Fruit fly (Drosophila melanogaster) whole organism, embryonic: ENCODE data around the gene CG8100.

Experiments used
- Adf1 ChIP-seq: fragments of 200-800 bp; sonication (Bioruptor generic); IDR thresholded peaks from 2 replicates; pipeline ENCODE4 v1.3.6; 2022; ENCODE audit warnings: missing biosample characterization, missing genetic modification characterization
- BEAF-32 ChIP-seq: fragments of 200-800 bp; sonication (Bioruptor generic); optimal IDR thresholded peaks from 3 replicates; lab custom pipeline; 2017; ENCODE audit warnings: missing biosample characterization, missing genetic modification characterization, mild to moderate bottlenecking, moderate library complexity, missing genetic modification reagents
- Blimp-1 ChIP-seq: fragments of 200-800 bp; sonication (Bioruptor generic); optimal IDR thresholded peaks from 3 replicates; lab custom pipeline; 2018; ENCODE audit warnings: missing biosample characterization, missing genetic modification characterization, mild to moderate bottlenecking, moderate library complexity, missing genetic modification reagents
- CG10431 ChIP-seq: fragments of 200-800 bp; sonication (Bioruptor generic); optimal IDR thresholded peaks from 3 replicates; lab custom pipeline; 2018; ENCODE audit warnings: missing biosample characterization, mild to moderate bottlenecking, missing genetic modification characterization
- CG10565 ChIP-seq: fragments of 200-800 bp; sonication (Bioruptor generic); optimal IDR thresholded peaks from 3 replicates; lab custom pipeline; 2016; ENCODE audit warnings: missing biosample characterization, mild to moderate bottlenecking, missing genetic modification characterization
- CG11560 ChIP-seq: fragments of 200-800 bp; sonication (Bioruptor generic); IDR thresholded peaks from 3 replicates; pipeline ENCODE4 v1.3.6; 2022; ENCODE audit warnings: missing biosample characterization, missing genetic modification characterization
- CG12104 ChIP-seq: fragments of 200-800 bp; sonication (Bioruptor generic); optimal IDR thresholded peaks from 3 replicates; lab custom pipeline; 2016; ENCODE audit warnings: missing biosample characterization, missing genetic modification characterization
- CG12744 ChIP-seq: fragments of 200-800 bp; sonication (Bioruptor generic); optimal IDR thresholded peaks from 2 replicates; lab custom pipeline; 2016; ENCODE audit warnings: missing biosample characterization, missing genetic modification characterization
- CG13296 ChIP-seq: fragments of 200-800 bp; sonication (Bioruptor generic); optimal IDR thresholded peaks from 3 replicates; lab custom pipeline; 2018; ENCODE audit warnings: missing biosample characterization, mild to moderate bottlenecking, missing genetic modification characterization
- CG14441 ChIP-seq: fragments of 200-800 bp; sonication (Bioruptor generic); IDR thresholded peaks from 2 replicates; pipeline ENCODE4 v1.3.6; 2022; ENCODE audit warnings: missing biosample characterization, missing genetic modification characterization
- CG16779 ChIP-seq: fragments of 200-800 bp; sonication (Bioruptor generic); IDR thresholded peaks from 2 replicates; pipeline ENCODE4 v1.3.6; 2022; ENCODE audit warnings: missing biosample characterization, missing genetic modification characterization
- CG16815 ChIP-seq: fragments of 200-800 bp; sonication (Bioruptor generic); optimal IDR thresholded peaks from 3 replicates; lab custom pipeline; 2017; ENCODE audit warnings: missing biosample characterization, mild to moderate bottlenecking, missing genetic modification characterization
- CG1792 ChIP-seq: fragments of 200-800 bp; sonication (Bioruptor generic); optimal IDR thresholded peaks from 2 replicates; lab custom pipeline; 2016; ENCODE audit warnings: missing biosample characterization, missing genetic modification characterization
- CG34224 ChIP-seq: fragments of 200-800 bp; sonication (Bioruptor generic); IDR thresholded peaks from 3 replicates; pipeline ENCODE4 v1.3.6; 2022; ENCODE audit warnings: missing biosample characterization, missing genetic modification characterization; ENCODE audit not compliant: partially characterized antibody
- CG4360 ChIP-seq: fragments of 200-800 bp; sonication (Bioruptor generic); IDR thresholded peaks from 2 replicates; pipeline ENCODE4 v1.3.6; 2022; ENCODE audit warnings: missing biosample characterization, missing genetic modification characterization
- CG6791 ChIP-seq: fragments of 200-800 bp; sonication (Bioruptor generic); IDR thresholded peaks from 3 replicates; pipeline ENCODE4 v1.3.6; 2022; ENCODE audit warnings: missing biosample characterization, missing genetic modification characterization; ENCODE audit not compliant: partially characterized antibody
- CG7271 ChIP-seq: fragments of 200-800 bp; sonication (Bioruptor generic); optimal IDR thresholded peaks from 2 replicates; lab custom pipeline; 2018; ENCODE audit warnings: missing biosample characterization, mild to moderate bottlenecking, missing genetic modification characterization, moderate library complexity
- CG7963 ChIP-seq: fragments of 200-800 bp; sonication (Bioruptor generic); IDR thresholded peaks from 3 replicates; pipeline ENCODE4 v1.3.6; 2022; ENCODE audit warnings: missing biosample characterization, missing genetic modification characterization; ENCODE audit not compliant: partially characterized antibody
- CG8089 ChIP-seq: fragments of 200-800 bp; sonication (Bioruptor generic); optimal IDR thresholded peaks from 3 replicates; lab custom pipeline; 2016; ENCODE audit warnings: missing biosample characterization, missing genetic modification characterization
- CG8359 ChIP-seq: fragments of 200-800 bp; sonication (Bioruptor generic); optimal IDR thresholded peaks from 2 replicates; lab custom pipeline; 2017; ENCODE audit warnings: missing biosample characterization, mild to moderate bottlenecking, missing genetic modification characterization, borderline replicate concordance
- CG9215 ChIP-seq: fragments of 200-800 bp; sonication (Bioruptor generic); IDR thresholded peaks from 2 replicates; pipeline ENCODE4 v1.3.6; 2022; ENCODE audit warnings: missing biosample characterization, missing genetic modification characterization
- CG9609 ChIP-seq: fragments of 200-800 bp; sonication (Bioruptor generic); optimal IDR thresholded peaks from 3 replicates; lab custom pipeline; 2016; ENCODE audit warnings: missing biosample characterization, missing genetic modification characterization
- Dek ChIP-seq: fragments of 200-800 bp; sonication (Bioruptor generic); optimal IDR thresholded peaks from 3 replicates; lab custom pipeline; 2019; ENCODE audit warnings: missing biosample characterization, mild to moderate bottlenecking, missing genetic modification characterization, moderate library complexity
- Dip3 ChIP-seq: fragments of 200-800 bp; sonication (Bioruptor generic); optimal IDR thresholded peaks from 3 replicates; lab custom pipeline; 2016; ENCODE audit warnings: missing biosample characterization, missing genetic modification characterization
- Ets65A ChIP-seq: fragments of 200-800 bp; sonication (Bioruptor generic); peaks from one replicate; lab custom pipeline; 2016; ENCODE audit warnings: missing biosample characterization, missing genetic modification characterization
- HLH54F ChIP-seq: fragments of 200-800 bp; sonication (Bioruptor generic); optimal IDR thresholded peaks from 3 replicates; lab custom pipeline; 2016; ENCODE audit warnings: missing biosample characterization, missing genetic modification characterization
- Hr39 ChIP-seq: fragments of >200 bp; optimal IDR thresholded peaks from 2 replicates; lab custom pipeline; 2017
- MBD-R2 ChIP-seq: fragments of 200-800 bp; sonication (Bioruptor generic); IDR thresholded peaks from 2 replicates; pipeline ENCODE4 v1.3.6; 2022; ENCODE audit warnings: missing biosample characterization, missing genetic modification characterization
- MTF-1 ChIP-seq: fragments of 200-800 bp; sonication (Bioruptor generic); optimal IDR thresholded peaks from 2 replicates; lab custom pipeline; 2018; ENCODE audit warnings: missing biosample characterization, mild to moderate bottlenecking, missing genetic modification characterization, borderline replicate concordance
- Med ChIP-seq: fragments of 200-800 bp; sonication (Bioruptor generic); peaks from one replicate; lab custom pipeline; 2016; ENCODE audit warnings: missing biosample characterization, missing genetic modification characterization, mild to moderate bottlenecking, inconsistent platforms, moderate library complexity
- Pdp1 ChIP-seq, 2 experiments: fragments of 200-800 bp; sonication (Bioruptor generic); optimal IDR thresholded peaks; 3 replicates each; lab custom pipeline; 2016; ENCODE audit warnings: missing biosample characterization in 2 of 2, missing genetic modification characterization in 2 of 2, mild to moderate bottlenecking in 1 of 2, moderate library complexity in 1 of 2
- Sry-β ChIP-seq: fragments of 200-800 bp; sonication (Bioruptor generic); optimal IDR thresholded peaks from 2 replicates; lab custom pipeline; 2018; ENCODE audit warnings: missing biosample characterization, mild to moderate bottlenecking, missing genetic modification characterization, moderate library complexity
- chinmo ChIP-seq: fragments of 200-800 bp; sonication (Bioruptor generic); IDR thresholded peaks from 4 replicates; pipeline ENCODE4 v1.3.6; 2022; ENCODE audit warnings: missing biosample characterization, missing genetic modification characterization; ENCODE audit not compliant: partially characterized antibody
- chm ChIP-seq: fragments of 200-800 bp; sonication (Bioruptor generic); IDR thresholded peaks from 2 replicates; pipeline ENCODE4 v1.3.6; 2022; ENCODE audit warnings: missing biosample characterization, missing genetic modification characterization
- danr ChIP-seq: fragments of 200-800 bp; sonication (Bioruptor generic); IDR thresholded peaks from 2 replicates; pipeline ENCODE4 v1.3.6; 2022; ENCODE audit warnings: missing biosample characterization, missing genetic modification characterization
- dati ChIP-seq: fragments of 200-800 bp; sonication (Bioruptor generic); IDR thresholded peaks from 2 replicates; pipeline ENCODE4 v1.3.6; 2022; ENCODE audit warnings: missing biosample characterization, missing genetic modification characterization
- en ChIP-seq: fragments of 200-800 bp; sonication (Bioruptor generic); optimal IDR thresholded peaks from 2 replicates; lab custom pipeline; 2016; ENCODE audit warnings: missing biosample characterization, missing genetic modification characterization
- ftz-f1 ChIP-seq: fragments of 200-800 bp; sonication (Bioruptor generic); optimal IDR thresholded peaks from 2 replicates; lab custom pipeline; 2016; ENCODE audit warnings: missing biosample characterization, missing genetic modification characterization
- fu2 ChIP-seq: fragments of 200-800 bp; sonication (Bioruptor generic); optimal IDR thresholded peaks from 2 replicates; lab custom pipeline; 2016; ENCODE audit warnings: missing biosample characterization, missing genetic modification characterization
- ranshi ChIP-seq: fragments of 200-800 bp; sonication (Bioruptor generic); IDR thresholded peaks from 2 replicates; pipeline ENCODE4 v1.3.6; 2022; ENCODE audit warnings: missing biosample characterization, missing genetic modification characterization
- sim ChIP-seq: fragments of 200-800 bp; sonication (Bioruptor generic); IDR thresholded peaks from 2 replicates; pipeline ENCODE4 v1.3.6; 2022; ENCODE audit warnings: missing biosample characterization, missing genetic modification characterization
- sr ChIP-seq: fragments of 200-800 bp; sonication (Bioruptor generic); IDR thresholded peaks from 3 replicates; pipeline ENCODE4 v1.3.6; 2022; ENCODE audit warnings: missing biosample characterization, missing genetic modification characterization
- wdn ChIP-seq: fragments of 200-800 bp; sonication (Bioruptor generic); IDR thresholded peaks from 2 replicates; pipeline ENCODE4 v1.3.6; 2022; ENCODE audit warnings: missing biosample characterization, missing genetic modification characterization
- wor ChIP-seq: fragments of 200-800 bp; sonication (Bioruptor generic); IDR thresholded peaks from 2 replicates; pipeline ENCODE4 v1.3.6; 2022; ENCODE audit warnings: missing biosample characterization, missing genetic modification characterization
- zen ChIP-seq: fragments of 200-800 bp; sonication (Bioruptor generic); optimal IDR thresholded peaks from 3 replicates; lab custom pipeline; 2018; ENCODE audit warnings: missing biosample characterization, mild to moderate bottlenecking, missing genetic modification characterization, moderate library complexity

The CG8100 gene

dm6 chr3L:14111411-14111810, 28.0 kb downstream of the CG8100 start (continued):
- TF ChIP-seq chinmo (GFP tag; lab: Robert Waterston, UW) (no peak), CG8089 (peak; percentile 86), CG7963 (no peak), CG1792 (GFP tag; lab: Kevin White, UChicago) (peak; percentile 51), ranshi (peak; percentile 65; the same call in 1 of the 2 replicates), CG34224 (no peak), HLH54F (GFP tag; lab: Kevin White, UChicago) (peak; percentile 90), CG8359 (GFP tag; lab: Kevin White, UChicago) (no peak), CG10565 (GFP tag; lab: Kevin White, UChicago) (no peak), wdn (peak; percentile 70; the same call in 1 of the 2 replicates), ftz-f1 (GFP tag; lab: Kevin White, UChicago) (peak; percentile 34), CG10431 (GFP tag; lab: Kevin White, UChicago) (no peak), CG9609 (GFP tag; lab: Kevin White, UChicago) (peak; percentile 89), Adf1 (GFP tag; lab: Robert Waterston, UW) (peak; percentile 46), CG7271 (tag; lab: Kevin White, UChicago) (peak; percentile 45), Dip3 (GFP tag; lab: Kevin White, UChicago) (peak; percentile 72), CG16779 (GFP tag; lab: Robert Waterston, UW) (peak; percentile 57; the same call in 1 of the 2 replicates), Sry-β (GFP tag; lab: Kevin White, UChicago) (no peak), CG6791 (GFP tag; lab: Robert Waterston, UW) (peak; percentile 66; the same call in 2 of the 3 replicates), CG13296 (GFP tag; lab: Kevin White, UChicago) (no peak), MBD-R2 (GFP tag; lab: Robert Waterston, UW) (0 out of 2 replicates have a peak, but pooled peaks have one; percentile 15), CG11560 (tag; lab: Robert Waterston, UW) (peak; percentile 77), Pdp1 (GFP tag; optimal IDR thresholded peaks at IDR 0.05; lab: Kevin White, UChicago) (peak; percentile 90 to 92), CG16815 (peak; percentile 85), sim (GFP tag; lab: Robert Waterston, UW) (no peak), chm (GFP tag; lab: Robert Waterston, UW) (no peak), Blimp-1 (GFP tag; lab: Kevin White, UChicago) (peak; percentile 54), Dek (tag; lab: Kevin White, UChicago) (peak; percentile 83), MTF-1 (GFP tag; lab: Kevin White, UChicago) (no peak), zen (peak; percentile 91), en (peak; percentile 65), wor (GFP tag; lab: Robert Waterston, UW) (no peak; the same call in 1 of the 2 replicates), dati (GFP tag; lab: Robert Waterston, UW) (no peak), CG14441 (GFP tag; lab: Robert Waterston, UW) (peak; percentile 81), sr (GFP tag; lab: Robert Waterston, UW) (peak; percentile 50; the same call in 1 of the 3 replicates)

- TF ChIP-seq CG9215 (0 out of 2 replicates have a peak, but pooled peaks have one; percentile 14), CG16779 (GFP tag; lab: Robert Waterston, UW) (0 out of 2 replicates have a peak, but pooled peaks have one; percentile 21), CG4360 (0 out of 2 replicates have a peak, but pooled peaks have one; percentile 37), BEAF-32 (GFP tag; lab: Kevin White, UChicago) (no peak), danr (GFP tag; lab: Robert Waterston, UW) (no peak), Ets65A (GFP tag; lab: Kevin White, UChicago) (peak; percentile 62), fu2 (no peak), Med (peak; percentile 57), CG12744 (GFP tag; lab: Kevin White, UChicago) (no peak), CG12104 (no peak), Hr39 (lab: Kevin White, UChicago) (peak; percentile 51)
- TF ChIP-seq, all 482 proteins: peak for 6
Measured at dm6 chr3L:14112899-14113430, 29.6 kb downstream of the CG8100 start.
